Fruit fly (Drosophila melanogaster) whole organism, wandering third instar larva: ENCODE measurements around the gene CG13931.

Source experiments
- Abd-B ChIP-seq: fragments of >200 bp; optimal IDR thresholded peaks from 2 replicates; lab custom pipeline; 2017; ENCODE audit warnings: missing biosample characterization, missing genetic modification characterization
- CG32264 ChIP-seq: fragments of 200-800 bp; sonication (Bioruptor generic); optimal IDR thresholded peaks from 2 replicates; lab custom pipeline; 2016; ENCODE audit warnings: missing biosample characterization, missing genetic modification characterization
- CrebA ChIP-seq: fragments of 200-800 bp; sonication (Bioruptor generic); optimal IDR thresholded peaks from 2 replicates; lab custom pipeline; 2016; ENCODE audit warnings: missing biosample characterization, mild to moderate bottlenecking, missing genetic modification characterization, borderline replicate concordance
- Dfd ChIP-seq: fragments of >200 bp; optimal IDR thresholded peaks from 2 replicates; lab custom pipeline; 2017; ENCODE audit warnings: missing biosample characterization, missing genetic modification characterization
- Dif ChIP-seq: fragments of 200-275, 200-300 bp; sonication (Bioruptor generic); optimal IDR thresholded peaks from 2 replicates; lab custom pipeline; 2018; ENCODE audit warnings: missing biosample characterization, missing genetic modification characterization; ENCODE audit not compliant: partially characterized antibody
- GATAd ChIP-seq: sonication (Bioruptor generic); optimal IDR thresholded peaks from 2 replicates; lab custom pipeline; 2016; ENCODE audit warnings: missing biosample characterization, missing genetic modification characterization
- HLH106 ChIP-seq: fragments of 200-800 bp; optimal IDR thresholded peaks from 3 replicates; lab custom pipeline; 2019; ENCODE audit warnings: missing biosample characterization, mild to moderate bottlenecking, missing genetic modification characterization, moderate library complexity
- Hnf4 ChIP-seq: fragments of 200-800 bp; sonication (Bioruptor generic); optimal IDR thresholded peaks from 2 replicates; lab custom pipeline; 2016; ENCODE audit warnings: missing biosample characterization, mild to moderate bottlenecking, missing genetic modification characterization
- Hr83 ChIP-seq: fragments of 200-300 bp; sonication (Bioruptor generic); optimal IDR thresholded peaks from 2 replicates; lab custom pipeline; 2016; ENCODE audit warnings: missing biosample characterization, mild to moderate bottlenecking, missing genetic modification characterization, moderate library complexity; ENCODE audit not compliant: poor library complexity, severe bottlenecking
- Myc ChIP-seq: fragments of >200 bp; optimal IDR thresholded peaks from 2 replicates; lab custom pipeline; 2017
- N ChIP-seq: fragments of >200 bp; optimal IDR thresholded peaks from 2 replicates; lab custom pipeline; 2018; ENCODE audit warnings: missing biosample characterization, missing external identifiers, missing genetic modification characterization
- OdsH ChIP-seq: fragments of 200-800 bp; sonication (Bioruptor generic); optimal IDR thresholded peaks from 2 replicates; lab custom pipeline; 2016; ENCODE audit warnings: missing biosample characterization, mild to moderate bottlenecking, missing genetic modification characterization
- Rel ChIP-seq, 2 experiments: fragments of 200-800 bp; sonication (Bioruptor generic) in 1 of 2; optimal IDR thresholded peaks; 2 replicates in 1 of 2; 3 replicates in 1 of 2; lab custom pipeline; 2016 to 2019; ENCODE audit warnings: mild to moderate bottlenecking in 2 of 2, missing biosample characterization in 2 of 2, missing genetic modification characterization in 2 of 2, moderate library complexity in 1 of 2
- Sp1 ChIP-seq: fragments of 200-800 bp; sonication (Bioruptor generic); optimal IDR thresholded peaks from 3 replicates; lab custom pipeline; 2019; ENCODE audit warnings: missing biosample characterization, mild to moderate bottlenecking, missing genetic modification characterization, moderate library complexity
- Vsx2 ChIP-seq: fragments of 200-300, 225-300 bp; sonication (Bioruptor generic); optimal IDR thresholded peaks from 2 replicates; lab custom pipeline; 2018; ENCODE audit warnings: missing biosample characterization, missing genetic modification characterization; ENCODE audit not compliant: partially characterized antibody
- br ChIP-seq: fragments of 200-800 bp; sonication (Bioruptor generic); optimal IDR thresholded peaks from 2 replicates; lab custom pipeline; 2016; ENCODE audit warnings: missing biosample characterization, missing genetic modification characterization
- brk ChIP-seq: fragments of 200-800 bp; sonication (Bioruptor generic); optimal IDR thresholded peaks from 2 replicates; lab custom pipeline; 2016; ENCODE audit warnings: missing biosample characterization, mild to moderate bottlenecking, missing genetic modification characterization
- dl ChIP-seq, 2 experiments: fragments of 175-275, 200-275 bp in 1 of 2; fragments of 200-275 bp in 1 of 2; sonication (Bioruptor generic); optimal IDR thresholded peaks; lab custom pipeline; 2018; ENCODE audit warnings: mild to moderate bottlenecking in 2 of 2, missing biosample characterization in 2 of 2, missing genetic modification characterization in 2 of 2, moderate library complexity in 2 of 2; ENCODE audit not compliant: partially characterized antibody in 2 of 2, insufficient read depth in 1 of 2
- dmrt93B ChIP-seq: fragments of 200-800 bp; sonication (Bioruptor generic); optimal IDR thresholded peaks from 2 replicates; lab custom pipeline; 2018; ENCODE audit warnings: missing biosample characterization, mild to moderate bottlenecking, missing genetic modification characterization
- foxo ChIP-seq, 2 experiments: fragments of 200-800 bp; sonication (Bioruptor generic); optimal IDR thresholded peaks; 2 replicates in 1 of 2; 3 replicates in 1 of 2; lab custom pipeline; 2016 to 2017; ENCODE audit warnings: missing biosample characterization in 2 of 2, missing genetic modification characterization in 2 of 2
- fru ChIP-seq: fragments of 200-800 bp; sonication (Bioruptor generic); optimal IDR thresholded peaks from 3 replicates; lab custom pipeline; 2016; ENCODE audit warnings: missing biosample characterization, mild to moderate bottlenecking, missing genetic modification characterization
- h ChIP-seq: fragments of 200-800 bp; sonication (Bioruptor generic); optimal IDR thresholded peaks from 3 replicates; lab custom pipeline; 2016; ENCODE audit warnings: missing biosample characterization, mild to moderate bottlenecking, missing genetic modification characterization
- jim ChIP-seq: fragments of 175-275, 200-325 bp; sonication (Bioruptor generic); optimal IDR thresholded peaks from 2 replicates; lab custom pipeline; 2016; ENCODE audit warnings: missing biosample characterization, mild to moderate bottlenecking, missing genetic modification characterization
- lola ChIP-seq: fragments of >200 bp; optimal IDR thresholded peaks from 2 replicates; lab custom pipeline; 2017; ENCODE audit warnings: missing biosample characterization, missing genetic modification characterization
- pan ChIP-seq: fragments of >200 bp; optimal IDR thresholded peaks from 2 replicates; lab custom pipeline; 2017
- psq ChIP-seq: fragments of 200-800 bp; sonication (Bioruptor generic); optimal IDR thresholded peaks from 3 replicates; lab custom pipeline; 2017; ENCODE audit warnings: missing biosample characterization, mild to moderate bottlenecking, missing genetic modification characterization, moderate library complexity
- rgr ChIP-seq: fragments of 200-800 bp; sonication (Bioruptor generic); optimal IDR thresholded peaks from 3 replicates; lab custom pipeline; 2016; ENCODE audit warnings: missing biosample characterization, mild to moderate bottlenecking, missing genetic modification characterization
- sage ChIP-seq: fragments of 200-800 bp; sonication (Bioruptor generic); optimal IDR thresholded peaks from 2 replicates; lab custom pipeline; 2016; ENCODE audit warnings: missing biosample characterization, mild to moderate bottlenecking, missing genetic modification characterization
- sv ChIP-seq: fragments of 200-800 bp; sonication (Bioruptor generic); optimal IDR thresholded peaks from 3 replicates; lab custom pipeline; 2016; ENCODE audit warnings: missing biosample characterization, missing genetic modification characterization
- tai ChIP-seq: sonication (Bioruptor generic); optimal IDR thresholded peaks from 2 replicates; lab custom pipeline; 2016; ENCODE audit warnings: missing biosample characterization, missing genetic modification characterization
- usp ChIP-seq: fragments of >200 bp; optimal IDR thresholded peaks from 2 replicates; lab custom pipeline; 2017; ENCODE audit warnings: missing biosample characterization, missing genetic modification characterization
- woc ChIP-seq: sonication (Bioruptor generic); optimal IDR thresholded peaks from 2 replicates; lab custom pipeline; 2016; ENCODE audit warnings: missing biosample characterization, mild to moderate bottlenecking, missing genetic modification characterization

Gene CG13931

DNA sequence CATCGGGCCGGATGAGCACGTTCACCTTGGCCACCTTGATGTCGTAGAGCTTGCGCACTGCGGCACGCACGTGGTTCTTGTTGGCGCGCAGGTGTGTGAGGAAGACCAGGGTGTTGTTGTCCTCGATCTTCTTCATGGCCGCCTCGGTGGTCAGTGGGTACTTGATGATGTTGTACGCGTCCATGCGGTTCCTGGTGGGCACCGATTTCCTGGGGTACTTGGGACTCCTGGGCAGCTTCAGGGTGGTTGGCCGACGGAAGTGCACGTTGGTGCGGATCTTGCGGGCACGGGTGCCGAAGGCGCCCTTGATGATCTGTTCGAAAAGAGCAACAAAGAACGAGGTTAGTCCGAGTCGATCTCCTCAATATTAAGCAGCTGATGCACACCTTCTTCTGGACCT is 34.8 kb downstream of the CG13931 start:
- TF ChIP-seq tai (GFP tag; lab: Kevin White, UChicago) (no peak), Vsx2 (GFP tag; lab: Kevin White, UChicago) (no peak), foxo (GFP tag; optimal IDR thresholded peaks at IDR 0.05; lab: Kevin White, UChicago) (no peak), HLH106 (tag; lab: Kevin White, UChicago) (no peak), br (GFP tag; lab: Kevin White, UChicago) (no peak), brk (GFP tag; lab: Kevin White, UChicago) (no peak), lola (no peak), dmrt93B (GFP tag; lab: Kevin White, UChicago) (no peak), Abd-B (GFP tag; lab: Kevin White, UChicago) (no peak), CrebA (GFP tag; lab: Kevin White, UChicago) (no peak), GATAd (GFP tag; lab: Kevin White, UChicago) (no peak), OdsH (GFP tag; lab: Kevin White, UChicago) (no peak), h (no peak)

- TF ChIP-seq sage (GFP tag; lab: Kevin White, UChicago): no peak
- TF ChIP-seq tai (GFP tag; lab: Kevin White, UChicago): no peak
- TF ChIP-seq Myc (lab: Kevin White, UChicago): no peak
- no peak for TF ChIP-seq Dif (GFP tag; lab: Kevin White, UChicago)
- TF ChIP-seq N: no peak
- TF ChIP-seq OdsH (GFP tag; lab: Kevin White, UChicago): no peak
- TF ChIP-seq Vsx2 (GFP tag; lab: Kevin White, UChicago): no peak
- TF ChIP-seq Abd-B (GFP tag; lab: Kevin White, UChicago): no peak
- no peak for TF ChIP-seq Hnf4 (GFP tag; lab: Kevin White, UChicago)
- TF ChIP-seq Dfd (GFP tag; lab: Kevin White, UChicago): no peak
- no peak for TF ChIP-seq woc (GFP tag; lab: Kevin White, UChicago)
- TF ChIP-seq Rel (GFP tag; optimal IDR thresholded peaks at IDR 0.05; lab: Kevin White, UChicago): no peak
- no peak for TF ChIP-seq Rel (tag; optimal IDR thresholded peaks at IDR 0.05; lab: Kevin White, UChicago)
- TF ChIP-seq pan (lab: Kevin White, UChicago): no peak
- no peak for TF ChIP-seq CrebA (GFP tag; lab: Kevin White, UChicago)
- TF ChIP-seq usp: no peak
- TF ChIP-seq rgr: no peak
- no peak for TF ChIP-seq jim (GFP tag; lab: Kevin White, UChicago)
- TF ChIP-seq GATAd (GFP tag; lab: Kevin White, UChicago): no peak
- TF ChIP-seq lola: no peak
- no peak for TF ChIP-seq Sp1 (GFP tag; lab: Kevin White, UChicago)
- TF ChIP-seq, all 38 proteins: peak for 0
Measured at dm6 chr3L:1665544-1665943, 36.7 kb downstream of the CG13931 start.

- TF ChIP-seq dl (GFP tag; optimal IDR thresholded peaks at IDR 0.05; lab: Kevin White, UChicago; ENCODE audit: insufficient read depth in 1 of 2, partially characterized antibody in 2 of 2) (no peak), sage (GFP tag; lab: Kevin White, UChicago) (peak; percentile 1)
- TF ChIP-seq, all 38 proteins: peak for 1
Measured at dm6 chr3L:1664876-1665275, 37.3 kb downstream of the CG13931 start, which contains the start of the genes Srrm234 and CG7974. Gene Srrm234 (minus strand): TSS chr3L:1665064. Gene CG7974 (plus strand): TSS chr3L:1665138.

- TF ChIP-seq GATAd (GFP tag; lab: Kevin White, UChicago) (no peak), CrebA (GFP tag; lab: Kevin White, UChicago) (no peak), usp (no peak), Rel (GFP tag; optimal IDR thresholded peaks at IDR 0.05; lab: Kevin White, UChicago) (no peak), Rel (tag; optimal IDR thresholded peaks at IDR 0.05; lab: Kevin White, UChicago) (no peak), CG32264 (GFP tag; lab: Kevin White, UChicago) (no peak), Vsx2 (GFP tag; lab: Kevin White, UChicago) (no peak), dl (GFP tag; optimal IDR thresholded peaks at IDR 0.05; lab: Kevin White, UChicago; ENCODE audit: insufficient read depth in 1 of 2, partially characterized antibody in 2 of 2) (no peak), fru (GFP tag; lab: Kevin White, UChicago) (no peak), Hr83 (GFP tag; lab: Kevin White, UChicago) (no peak), psq (GFP tag; lab: Kevin White, UChicago) (no peak), sv (GFP tag; lab: Kevin White, UChicago) (no peak), pan (lab: Kevin White, UChicago) (no peak), foxo (GFP tag; optimal IDR thresholded peaks at IDR 0.05; lab: Kevin White, UChicago) (no peak), tai (GFP tag; lab: Kevin White, UChicago) (no peak), Myc (lab: Kevin White, UChicago) (no peak)
- TF ChIP-seq, all 38 proteins: peak for 0
Measured at dm6 chr3L:1664205-1664604, 38.0 kb downstream of the CG13931 start.
